Worm (Caenorhabditis elegans): ENCODE results near the gene gst-26.

- TF ChIP-seq bed-1 (GFP tag; IDR thresholded peaks at IDR 0.05) (no peak), F10E7.11 (tag; optimal IDR thresholded peaks at IDR 0.05) (no peak), nfya-1 (tag; optimal IDR thresholded peaks at IDR 0.05; ENCODE audit: borderline replicate concordance, insufficient read depth) (no peak), nhr-179 (tag; optimal IDR thresholded peaks at IDR 0.05) (no peak), madf-6 (GFP tag; IDR thresholded peaks at IDR 0.05) (no peak), fkh-3 (tag; optimal IDR thresholded peaks at IDR 0.05) (no peak), hrde-1 (tag; optimal IDR thresholded peaks at IDR 0.05; ENCODE audit: borderline replicate concordance) (no peak), snpc-4 (GFP tag; optimal IDR thresholded peaks at IDR 0.05) (no peak), snpc-4 (tag; optimal IDR thresholded peaks at IDR 0.05) (no peak), unc-62 (GFP tag; optimal IDR thresholded peaks at IDR 0.05) (no peak), rec-8 (tag; optimal IDR thresholded peaks at IDR 0.05) (no peak)
These were observed 43.2 kb upstream of the gst-26 start for ce11 chrII:15207562-15207961.
